Fruit fly (Drosophila melanogaster): ENCODE measurements around the gene mrt.
A peak's percentile ranks its signal among the peaks of the same experiment; 100 is the strongest.

mrt gene

dm6 chr3R:27288202-27289135 lies 6.0 kb upstream of the mrt start, which contains the start of the genes bigmax and Hmu (continued):
- TF ChIP-seq CG4424 (GFP tag; optimal IDR thresholded peaks at IDR 0.05) (peak; percentile 81), Elba2 (GFP tag; optimal IDR thresholded peaks at IDR 0.05) (no peak), CG42726 (GFP tag; IDR thresholded peaks at IDR 0.05; ENCODE audit: partially characterized antibody) (peak; percentile 55; the same call in 1 of the 2 replicates), CG34224 (GFP tag; IDR thresholded peaks at IDR 0.05; ENCODE audit: partially characterized antibody) (peak; percentile 94), CG1024 (GFP tag; IDR thresholded peaks at IDR 0.05) (peak; percentile 63; the same call in 1 of the 2 replicates), CG13894 (tag; optimal IDR thresholded peaks at IDR 0.05) (peak; percentile 90), kni (GFP tag; optimal IDR thresholded peaks at IDR 0.05) (peak; percentile 29), br (optimal IDR thresholded peaks at IDR 0.05) (no peak), CG12299 (tag; optimal IDR thresholded peaks at IDR 0.05) (peak; percentile 27), Nf-YA (GFP tag; IDR thresholded peaks at IDR 0.05) (peak; percentile 45; the same call in 1 of the 2 replicates), CG7963 (GFP tag; IDR thresholded peaks at IDR 0.05; ENCODE audit: partially characterized antibody) (no peak; the same call in 1 of the 3 replicates), wek (GFP tag; optimal IDR thresholded peaks at IDR 0.05) (peak; percentile 13), Ets65A (GFP tag) (peak; percentile 98), sug (tag; optimal IDR thresholded peaks at IDR 0.05) (peak; percentile 83), CG3838 (GFP tag; optimal IDR thresholded peaks at IDR 0.05) (peak; percentile 69), CG1233 (GFP tag; optimal IDR thresholded peaks at IDR 0.05) (peak; percentile 39), p53 (GFP tag; optimal IDR thresholded peaks at IDR 0.05) (peak; percentile 60), ftz-f1 (GFP tag; optimal IDR thresholded peaks at IDR 0.05) (peak; percentile 95), CG4820 (GFP tag; optimal IDR thresholded peaks at IDR 0.05) (peak; percentile 82), CG6854 (GFP tag; optimal IDR thresholded peaks at IDR 0.05) (peak; percentile 59), usp (GFP tag; optimal IDR thresholded peaks at IDR 0.05) (no peak), Hr39 (optimal IDR thresholded peaks at IDR 0.05) (no peak), Nf-YC (tag; optimal IDR thresholded peaks at IDR 0.05) (peak; percentile 70), corto (GFP tag; optimal IDR thresholded peaks at IDR 0.05) (no peak), peb (GFP tag; IDR thresholded peaks at IDR 0.05) (peak; percentile 24; the same call in 1 of the 2 replicates), nom (GFP tag; optimal IDR thresholded peaks at IDR 0.05) (peak; percentile 13), Sry-β (GFP tag; optimal IDR thresholded peaks at IDR 0.05) (no peak), Six4 (GFP tag; optimal IDR thresholded peaks at IDR 0.05) (peak; percentile 61), lilli (GFP tag; optimal IDR thresholded peaks at IDR 0.05) (peak; percentile 94), gem (tag; optimal IDR thresholded peaks at IDR 0.05) (peak; percentile 89), Poxn (GFP tag; IDR thresholded peaks at IDR 0.05) (no peak)

- TF ChIP-seq Ets65A (GFP tag) (peak; percentile 9), mirr (GFP tag; optimal IDR thresholded peaks at IDR 0.05) (no peak), z (GFP tag; IDR thresholded peaks at IDR 0.05) (no peak), Rx (GFP tag; IDR thresholded peaks at IDR 0.05) (no peak), CG10543 (GFP tag; optimal IDR thresholded peaks at IDR 0.05) (no peak), CG18011 (GFP tag; optimal IDR thresholded peaks at IDR 0.05) (no peak), CG8924 (tag; optimal IDR thresholded peaks at IDR 0.05) (no peak), chinmo (GFP tag; IDR thresholded peaks at IDR 0.05; ENCODE audit: partially characterized antibody) (peak; percentile 65; the same call in 1 of the 4 replicates), Dbx (GFP tag; IDR thresholded peaks at IDR 0.05) (no peak), sna (GFP tag; IDR thresholded peaks at IDR 0.05; ENCODE audit: partially characterized antibody) (peak; percentile 76), ac (GFP tag; optimal IDR thresholded peaks at IDR 0.05) (no peak), caup (GFP tag; optimal IDR thresholded peaks at IDR 0.05; ENCODE audit: severe bottlenecking) (no peak), CG4617 (GFP tag; optimal IDR thresholded peaks at IDR 0.05; ENCODE audit: borderline replicate concordance) (peak; percentile 18), Sry-β (GFP tag; optimal IDR thresholded peaks at IDR 0.05) (no peak), CG4854 (GFP tag; optimal IDR thresholded peaks at IDR 0.05) (no peak), CG31224 (GFP tag; IDR thresholded peaks at IDR 0.05) (no peak), br (optimal IDR thresholded peaks at IDR 0.05) (no peak), CG8089 (GFP tag; optimal IDR thresholded peaks at IDR 0.05) (no peak), onecut (GFP tag; IDR thresholded peaks at IDR 0.05) (no peak), CG34224 (GFP tag; IDR thresholded peaks at IDR 0.05; ENCODE audit: partially characterized antibody) (peak; percentile 82), BtbVII (GFP tag; optimal IDR thresholded peaks at IDR 0.05) (no peak), HLH4C (GFP tag; IDR thresholded peaks at IDR 0.05; ENCODE audit: partially characterized antibody) (peak; percentile 86)
Measured at dm6 chr3R:27283645-27284044, 1.2 kb upstream of the mrt start, which contains the start of gene CG3368. TSS of gene CG3368 (plus strand) at chr3R:27283780.
